Fruit fly (Drosophila melanogaster) whole organism, prepupa: ENCODE results near the gene UbcE2M.

ENCODE experiments used
- Blimp-1 ChIP-seq: fragments of 200-800 bp; sonication (Bioruptor generic); optimal IDR thresholded peaks from 3 replicates; lab custom pipeline; 2017; ENCODE audit warnings: missing biosample characterization, missing genetic modification characterization, mild to moderate bottlenecking, moderate library complexity, missing genetic modification reagents
- CG10631 ChIP-seq: fragments of 200-800 bp; sonication (Bioruptor generic); optimal IDR thresholded peaks from 2 replicates; lab custom pipeline; 2016; ENCODE audit warnings: missing biosample characterization, missing genetic modification characterization
- CG10669 ChIP-seq: fragments of 200-800 bp; sonication (Bioruptor generic); optimal IDR thresholded peaks from 3 replicates; lab custom pipeline; 2018; ENCODE audit warnings: missing biosample characterization, mild to moderate bottlenecking, missing genetic modification characterization, moderate library complexity
- CG11294 ChIP-seq: fragments of 200-800 bp; sonication (Bioruptor generic); IDR thresholded peaks from 2 replicates; pipeline ENCODE4 v1.3.6; 2022; ENCODE audit warnings: missing biosample characterization, missing genetic modification characterization
- CG11762 ChIP-seq: fragments of 200-800 bp; sonication (Bioruptor generic); optimal IDR thresholded peaks from 3 replicates; lab custom pipeline; 2016; ENCODE audit warnings: missing biosample characterization, missing genetic modification characterization; ENCODE audit not compliant: insufficient read depth
- CG11902 ChIP-seq: fragments of 200-800 bp; sonication (Bioruptor generic); optimal IDR thresholded peaks from 3 replicates; lab custom pipeline; 2016; ENCODE audit warnings: missing biosample characterization, missing genetic modification characterization
- CG15336 ChIP-seq: fragments of 200-800 bp; sonication (Bioruptor generic); IDR thresholded peaks from 2 replicates; pipeline ENCODE4 v1.3.6; 2022; ENCODE audit warnings: missing biosample characterization, missing genetic modification characterization
- CG1621 ChIP-seq: fragments of 200-800 bp; sonication (Bioruptor generic); optimal IDR thresholded peaks from 3 replicates; lab custom pipeline; 2018; ENCODE audit warnings: missing biosample characterization, mild to moderate bottlenecking, missing genetic modification characterization
- CG16779 ChIP-seq: fragments of 200-800 bp; sonication (Bioruptor generic); optimal IDR thresholded peaks from 3 replicates; lab custom pipeline; 2017; ENCODE audit warnings: missing biosample characterization, mild to moderate bottlenecking, missing genetic modification characterization
- CG3032 ChIP-seq: fragments of 200-800 bp; optimal IDR thresholded peaks from 2 replicates; lab custom pipeline; 2019; ENCODE audit warnings: missing biosample characterization, mild to moderate bottlenecking, missing genetic modification characterization, moderate library complexity
- CG31627 ChIP-seq: fragments of 200-800 bp; sonication (Bioruptor generic); optimal IDR thresholded peaks from 3 replicates; lab custom pipeline; 2016; ENCODE audit warnings: missing biosample characterization, missing genetic modification characterization
- CG32006 ChIP-seq: fragments of 200-800 bp; sonication (Bioruptor generic); optimal IDR thresholded peaks from 3 replicates; lab custom pipeline; 2017; ENCODE audit warnings: missing biosample characterization, mild to moderate bottlenecking, missing genetic modification characterization
- CG34406 ChIP-seq: fragments of 200-800 bp; sonication (Bioruptor generic); optimal IDR thresholded peaks from 3 replicates; lab custom pipeline; 2016; ENCODE audit warnings: missing biosample characterization, missing genetic modification characterization
- CG3919 ChIP-seq: fragments of 200-800 bp; sonication (Bioruptor generic); optimal IDR thresholded peaks from 3 replicates; lab custom pipeline; 2016; ENCODE audit warnings: missing biosample characterization, missing genetic modification characterization
- CG4318 ChIP-seq: fragments of 200-800 bp; sonication (Bioruptor generic); optimal IDR thresholded peaks from 3 replicates; lab custom pipeline; 2017; ENCODE audit warnings: missing biosample characterization, mild to moderate bottlenecking, missing genetic modification characterization
- CG6163 ChIP-seq: fragments of 200-800 bp; sonication (Bioruptor generic); IDR thresholded peaks from 3 replicates; pipeline ENCODE4 v1.3.6; 2022; ENCODE audit warnings: missing biosample characterization, missing genetic modification characterization
- CG6276 ChIP-seq: fragments of 200-800 bp; sonication (Bioruptor generic); optimal IDR thresholded peaks from 2 replicates; lab custom pipeline; 2017; ENCODE audit warnings: missing biosample characterization, mild to moderate bottlenecking, missing genetic modification characterization
- CG7368 ChIP-seq: fragments of 200-800 bp; sonication (Bioruptor generic); optimal IDR thresholded peaks from 3 replicates; lab custom pipeline; 2016; ENCODE audit warnings: missing biosample characterization, missing genetic modification characterization
- CG8632 ChIP-seq: fragments of 200-800 bp; sonication (Bioruptor generic); optimal IDR thresholded peaks from 3 replicates; lab custom pipeline; 2016; ENCODE audit warnings: missing biosample characterization, missing genetic modification characterization
- CG9139 ChIP-seq: fragments of 200-800 bp; sonication (Bioruptor generic); optimal IDR thresholded peaks from 3 replicates; lab custom pipeline; 2017; ENCODE audit warnings: missing biosample characterization, mild to moderate bottlenecking, missing genetic modification characterization
- Eip75B ChIP-seq: fragments of 200-800 bp; sonication (Bioruptor generic); optimal IDR thresholded peaks from 3 replicates; lab custom pipeline; 2016; ENCODE audit warnings: missing biosample characterization, missing genetic modification characterization
- Eip78C ChIP-seq: fragments of 200-800 bp; sonication (Bioruptor generic); peaks from one replicate; lab custom pipeline; 2016; ENCODE audit warnings: missing biosample characterization, missing genetic modification characterization
- Eip93F ChIP-seq: fragments of 200-800 bp; sonication (Bioruptor generic); optimal IDR thresholded peaks from 2 replicates; lab custom pipeline; 2016; ENCODE audit warnings: missing biosample characterization, mild to moderate bottlenecking, missing genetic modification characterization
- Ets96B ChIP-seq: fragments of 200-800 bp; optimal IDR thresholded peaks from 2 replicates; lab custom pipeline; 2019; ENCODE audit warnings: missing biosample characterization, mild to moderate bottlenecking, missing genetic modification characterization, moderate library complexity
- Hr38 ChIP-seq: sonication (Bioruptor generic); optimal IDR thresholded peaks from 2 replicates; lab custom pipeline; 2016; ENCODE audit warnings: missing biosample characterization, missing genetic modification characterization
- Hr4 ChIP-seq: fragments of 200-800 bp; sonication (Bioruptor generic); optimal IDR thresholded peaks from 3 replicates; lab custom pipeline; 2016; ENCODE audit warnings: missing biosample characterization, missing genetic modification characterization
- Lpt ChIP-seq: fragments of 200-800 bp; sonication (Bioruptor generic); optimal IDR thresholded peaks from 3 replicates; lab custom pipeline; 2016; ENCODE audit warnings: missing biosample characterization, missing genetic modification characterization
- Met ChIP-seq: fragments of 200-800 bp; sonication (Bioruptor generic); optimal IDR thresholded peaks from 3 replicates; lab custom pipeline; 2016; ENCODE audit warnings: missing biosample characterization, missing genetic modification characterization
- OdsH ChIP-seq: fragments of 200-800 bp; sonication (Bioruptor generic); optimal IDR thresholded peaks from 3 replicates; lab custom pipeline; 2016; ENCODE audit warnings: missing biosample characterization, missing genetic modification characterization
- Smox ChIP-seq: fragments of 200-800 bp; sonication (Bioruptor generic); optimal IDR thresholded peaks from 3 replicates; lab custom pipeline; 2016; ENCODE audit warnings: missing biosample characterization, missing genetic modification characterization
- achi ChIP-seq: fragments of 200-800 bp; sonication (Bioruptor generic); optimal IDR thresholded peaks from 3 replicates; lab custom pipeline; 2016; ENCODE audit warnings: missing biosample characterization, missing genetic modification characterization
- acj6 ChIP-seq: fragments of 200-800 bp; sonication (Bioruptor generic); optimal IDR thresholded peaks from 3 replicates; lab custom pipeline; 2016; ENCODE audit warnings: missing biosample characterization, missing genetic modification characterization
- cyc ChIP-seq: fragments of 200-800 bp; sonication (Bioruptor generic); optimal IDR thresholded peaks from 3 replicates; lab custom pipeline; 2016; ENCODE audit warnings: missing biosample characterization, missing genetic modification characterization
- dac ChIP-seq: fragments of 200-800 bp; sonication (Bioruptor generic); optimal IDR thresholded peaks from 2 replicates; lab custom pipeline; 2017; ENCODE audit warnings: missing biosample characterization, mild to moderate bottlenecking, missing genetic modification characterization
- dsx ChIP-seq: fragments of 200-800 bp; optimal IDR thresholded peaks from 3 replicates; lab custom pipeline; 2019; ENCODE audit warnings: missing biosample characterization, mild to moderate bottlenecking, missing genetic modification characterization, moderate library complexity; ENCODE audit not compliant: poor library complexity, severe bottlenecking
- eg ChIP-seq: fragments of 200-800 bp; sonication (Bioruptor generic); IDR thresholded peaks from 3 replicates; pipeline ENCODE4 v1.3.6; 2022; ENCODE audit warnings: missing biosample characterization, missing genetic modification characterization
- esn ChIP-seq: fragments of 200-800 bp; sonication (Bioruptor generic); optimal IDR thresholded peaks from 2 replicates; lab custom pipeline; 2016; ENCODE audit warnings: missing biosample characterization, mild to moderate bottlenecking, missing genetic modification characterization, moderate library complexity
- fd85E ChIP-seq: fragments of 200-800 bp; sonication (Bioruptor generic); optimal IDR thresholded peaks from 3 replicates; lab custom pipeline; 2016; ENCODE audit warnings: missing biosample characterization, missing genetic modification characterization
- lz ChIP-seq: fragments of 200-800 bp; sonication (Bioruptor generic); optimal IDR thresholded peaks from 3 replicates; lab custom pipeline; 2016; ENCODE audit warnings: missing biosample characterization, missing genetic modification characterization
- net ChIP-seq: fragments of 200-800 bp; sonication (Bioruptor generic); optimal IDR thresholded peaks from 3 replicates; lab custom pipeline; 2016; ENCODE audit warnings: missing biosample characterization, missing genetic modification characterization
- pdm3 ChIP-seq: fragments of 200-800 bp; sonication (Bioruptor generic); optimal IDR thresholded peaks from 3 replicates; lab custom pipeline; 2016; ENCODE audit warnings: missing biosample characterization, missing genetic modification characterization
- salr ChIP-seq, 2 experiments: fragments of 200-800 bp; sonication (Bioruptor generic); optimal IDR thresholded peaks; 3 replicates each; lab custom pipeline; 2016 to 2018; ENCODE audit warnings: missing biosample characterization in 2 of 2, missing genetic modification characterization in 2 of 2, mild to moderate bottlenecking in 1 of 2
- ss ChIP-seq, 2 experiments: fragments of 200-800 bp; sonication (Bioruptor generic); optimal IDR thresholded peaks; 2 replicates in 1 of 2; 3 replicates in 1 of 2; lab custom pipeline; 2017 to 2018; ENCODE audit warnings: mild to moderate bottlenecking in 2 of 2, missing biosample characterization in 2 of 2, missing genetic modification characterization in 2 of 2, moderate library complexity in 1 of 2
- svp ChIP-seq: fragments of 200-800 bp; sonication (Bioruptor generic); peaks from one replicate; lab custom pipeline; 2016; ENCODE audit warnings: missing biosample characterization, missing genetic modification characterization
- topi ChIP-seq: fragments of 200-800 bp; sonication (Bioruptor generic); optimal IDR thresholded peaks from 3 replicates; lab custom pipeline; 2016; ENCODE audit warnings: missing biosample characterization, missing genetic modification characterization
- vri ChIP-seq: fragments of 200-800 bp; sonication (Bioruptor generic); optimal IDR thresholded peaks from 3 replicates; lab custom pipeline; 2016; ENCODE audit warnings: missing biosample characterization, mild to moderate bottlenecking, missing genetic modification characterization

Gene UbcE2M

DNA sequence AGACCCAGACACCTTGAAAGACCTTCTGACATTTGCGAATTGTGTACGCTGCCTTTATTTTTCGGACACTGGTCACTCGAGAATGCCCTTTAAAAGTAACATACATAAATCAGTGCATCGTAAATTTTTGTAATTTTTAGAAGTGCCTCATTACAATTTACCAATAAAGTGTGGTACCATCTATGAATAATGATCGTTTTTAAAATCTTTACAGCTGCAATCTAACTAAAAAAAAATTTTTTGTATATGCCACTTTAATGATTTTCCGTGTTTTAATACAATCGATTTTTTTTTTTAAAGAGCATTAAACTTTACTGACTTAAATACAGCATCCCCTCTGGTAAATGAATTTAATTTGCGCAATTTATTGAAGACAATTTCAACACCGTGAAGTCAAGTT, 40.7 kb downstream of the UbcE2M start (continued):
- peak in 1 of 2 experiments; percentile 50 for TF ChIP-seq ss (GFP tag; optimal IDR thresholded peaks at IDR 0.05; lab: Kevin White, UChicago)
- peak; percentile 72 for TF ChIP-seq topi (GFP tag; lab: Kevin White, UChicago)
- no peak for TF ChIP-seq CG16779 (tag; lab: Kevin White, UChicago)
- peak; percentile 58 for TF ChIP-seq CG31627 (GFP tag; lab: Kevin White, UChicago)
- peak; percentile 62 for TF ChIP-seq CG8632
- TF ChIP-seq Met (GFP tag; lab: Kevin White, UChicago) = peak; percentile 66
- TF ChIP-seq Hr38 (GFP tag; lab: Kevin White, UChicago) = no peak
- peak; percentile 95 for TF ChIP-seq Eip78C (GFP tag; lab: Kevin White, UChicago)
- peak; percentile 41 for TF ChIP-seq achi (GFP tag; lab: Kevin White, UChicago)
- no peak for TF ChIP-seq CG6276 (GFP tag; lab: Kevin White, UChicago)
- TF ChIP-seq dac (GFP tag; lab: Kevin White, UChicago) = no peak
- TF ChIP-seq CG34406 (GFP tag; lab: Kevin White, UChicago) = peak; percentile 67
- TF ChIP-seq CG4318 (GFP tag; lab: Kevin White, UChicago) = no peak
- no peak for TF ChIP-seq Eip93F (GFP tag; lab: Kevin White, UChicago)
- TF ChIP-seq dsx (GFP tag; lab: Kevin White, UChicago) = peak; percentile 18
- TF ChIP-seq Hr4 (GFP tag; lab: Kevin White, UChicago) = no peak
- no peak for TF ChIP-seq CG1621 (tag; lab: Kevin White, UChicago)
- TF ChIP-seq Smox (GFP tag; lab: Kevin White, UChicago) = peak; percentile 59
- TF ChIP-seq CG11294 (GFP tag; lab: Robert Waterston, UW) = no peak
- peak; percentile 45 for TF ChIP-seq acj6 (GFP tag; lab: Kevin White, UChicago)
- no peak for TF ChIP-seq CG7368 (GFP tag; lab: Kevin White, UChicago)
- no peak for TF ChIP-seq Lpt

- peak; percentile 68 for TF ChIP-seq CG6163 (GFP tag; lab: Robert Waterston, UW)
- TF ChIP-seq esn (GFP tag; lab: Kevin White, UChicago) = peak; percentile 21
- TF ChIP-seq CG8632 = peak; percentile 29
- TF ChIP-seq salr (GFP tag; optimal IDR thresholded peaks at IDR 0.05; lab: Kevin White, UChicago) = no peak
- no peak for TF ChIP-seq Blimp-1 (GFP tag; lab: Kevin White, UChicago)
- TF ChIP-seq svp (GFP tag; lab: Kevin White, UChicago) = peak; percentile 75
- peak; percentile 42 for TF ChIP-seq CG3919 (GFP tag; lab: Kevin White, UChicago)
- peak; percentile 34 for TF ChIP-seq CG3032 (tag; lab: Kevin White, UChicago)
- TF ChIP-seq CG32006 (GFP tag; lab: Kevin White, UChicago) = peak; percentile 22
- TF ChIP-seq Eip75B = no peak
- TF ChIP-seq vri (GFP tag; lab: Kevin White, UChicago) = no peak
- TF ChIP-seq topi (GFP tag; lab: Kevin White, UChicago) = peak; percentile 22
- peak; percentile 11 for TF ChIP-seq cyc (GFP tag; lab: Kevin White, UChicago)
- no peak for TF ChIP-seq CG11762
- TF ChIP-seq Met (GFP tag; lab: Kevin White, UChicago) = peak; percentile 29
- TF ChIP-seq CG10631 (GFP tag; lab: Kevin White, UChicago) = no peak
- TF ChIP-seq CG15336 (GFP tag; lab: Robert Waterston, UW) = peak; percentile 41; the same call in 1 of the 2 replicates
- peak; percentile 1 for TF ChIP-seq Ets96B (tag; lab: Kevin White, UChicago)
- no peak for TF ChIP-seq CG16779 (tag; lab: Kevin White, UChicago)
- TF ChIP-seq eg (GFP tag; lab: Robert Waterston, UW) = peak; percentile 44; the same call in 1 of the 3 replicates
- peak; percentile 17 for TF ChIP-seq OdsH
- TF ChIP-seq lz (GFP tag; lab: Kevin White, UChicago) = peak; percentile 23
- peak; percentile 45 for TF ChIP-seq CG34406 (GFP tag; lab: Kevin White, UChicago)
- no peak for TF ChIP-seq CG7368 (GFP tag; lab: Kevin White, UChicago)
- TF ChIP-seq CG10669 (GFP tag; lab: Kevin White, UChicago) = peak; percentile 16
- peak; percentile 36 for TF ChIP-seq CG6276 (GFP tag; lab: Kevin White, UChicago)
- TF ChIP-seq pdm3 (GFP tag; lab: Kevin White, UChicago) = peak; percentile 31
- TF ChIP-seq CG9139 (GFP tag; lab: Kevin White, UChicago) = no peak
- TF ChIP-seq net (GFP tag; lab: Kevin White, UChicago) = peak; percentile 15
- TF ChIP-seq CG11902 (GFP tag; lab: Kevin White, UChicago) = no peak
- no peak for TF ChIP-seq fd85E (GFP tag; lab: Kevin White, UChicago)
- TF ChIP-seq ss (GFP tag; optimal IDR thresholded peaks at IDR 0.05; lab: Kevin White, UChicago) = peak in 1 of 2 experiments; percentile 22
- TF ChIP-seq Hr4 (GFP tag; lab: Kevin White, UChicago) = peak; percentile 15
- no peak for TF ChIP-seq achi (GFP tag; lab: Kevin White, UChicago)
- TF ChIP-seq acj6 (GFP tag; lab: Kevin White, UChicago) = peak; percentile 28
- no peak for TF ChIP-seq dac (GFP tag; lab: Kevin White, UChicago)
- peak; percentile 12 for TF ChIP-seq Smox (GFP tag; lab: Kevin White, UChicago)
- TF ChIP-seq Eip78C (GFP tag; lab: Kevin White, UChicago) = peak; percentile 78
These were observed 41.6 kb downstream of the UbcE2M start for dm6 chr3L:8156199-8156598.
